Fruit fly (Drosophila melanogaster) whole organism, embryonic: Measurements from ENCODE around the gene Or82a.
A peak's percentile ranks its signal among the peaks of the same experiment; 100 is the strongest.

Experiments
- Antp ChIP-seq: fragments of 200-800 bp; sonication (Bioruptor generic); optimal IDR thresholded peaks from 3 replicates; lab custom pipeline; 2016; ENCODE audit warnings: missing biosample characterization, missing genetic modification characterization
- Bdp1 ChIP-seq: fragments of 200-800 bp; sonication (Bioruptor generic); optimal IDR thresholded peaks from 3 replicates; lab custom pipeline; 2016; ENCODE audit warnings: missing biosample characterization, missing genetic modification characterization
- Bgb ChIP-seq: fragments of 200-800 bp; sonication (Bioruptor generic); IDR thresholded peaks from 2 replicates; pipeline ENCODE4 v1.3.6; 2022; ENCODE audit warnings: missing biosample characterization, missing genetic modification characterization; ENCODE audit not compliant: partially characterized antibody
- CG1024 ChIP-seq: fragments of 200-800 bp; sonication (Bioruptor generic); IDR thresholded peaks from 2 replicates; pipeline ENCODE4 v1.3.6; 2022; ENCODE audit warnings: missing biosample characterization, missing genetic modification characterization
- CG10654 ChIP-seq: fragments of 200-800 bp; sonication (Bioruptor generic); optimal IDR thresholded peaks from 2 replicates; lab custom pipeline; 2016; ENCODE audit warnings: missing biosample characterization, missing genetic modification characterization
- CG11504 ChIP-seq: fragments of 200-800 bp; sonication (Bioruptor generic); optimal IDR thresholded peaks from 3 replicates; lab custom pipeline; 2019; ENCODE audit warnings: missing biosample characterization, mild to moderate bottlenecking, missing genetic modification characterization, moderate library complexity
- CG12104 ChIP-seq: fragments of 200-800 bp; sonication (Bioruptor generic); optimal IDR thresholded peaks from 3 replicates; lab custom pipeline; 2016; ENCODE audit warnings: missing biosample characterization, missing genetic modification characterization
- CG12659 ChIP-seq: fragments of 200-800 bp; sonication (Bioruptor generic); optimal IDR thresholded peaks from 3 replicates; lab custom pipeline; 2017; ENCODE audit warnings: mild to moderate bottlenecking, missing biosample characterization, missing genetic modification reagents, missing genetic modification characterization
- CG1647 ChIP-seq: fragments of 200-800 bp; sonication (Bioruptor generic); optimal IDR thresholded peaks from 3 replicates; lab custom pipeline; 2016; ENCODE audit warnings: missing biosample characterization, missing genetic modification characterization
- CG17359 ChIP-seq: fragments of 200-800 bp; sonication (Bioruptor generic); optimal IDR thresholded peaks from 3 replicates; lab custom pipeline; 2018; ENCODE audit warnings: missing biosample characterization, mild to moderate bottlenecking, missing genetic modification characterization, moderate library complexity
- CG1832 ChIP-seq: fragments of 200-800 bp; sonication (Bioruptor generic); optimal IDR thresholded peaks from 2 replicates; lab custom pipeline; 2017; ENCODE audit warnings: missing biosample characterization, mild to moderate bottlenecking, missing genetic modification characterization, inconsistent platforms
- CG2678 ChIP-seq: fragments of 200-800 bp; sonication (Bioruptor generic); optimal IDR thresholded peaks from 3 replicates; lab custom pipeline; 2019; ENCODE audit warnings: missing biosample characterization, mild to moderate bottlenecking, missing genetic modification characterization, moderate library complexity
- CG9727 ChIP-seq: fragments of 200-800 bp; sonication (Bioruptor generic); optimal IDR thresholded peaks from 3 replicates; lab custom pipeline; 2017; ENCODE audit warnings: missing biosample characterization, mild to moderate bottlenecking, missing genetic modification characterization
- CG9817 ChIP-seq: fragments of 200-800 bp; sonication (Bioruptor generic); optimal IDR thresholded peaks from 2 replicates; lab custom pipeline; 2018; ENCODE audit warnings: missing biosample characterization, mild to moderate bottlenecking, missing genetic modification characterization, moderate library complexity
- Dbx ChIP-seq: fragments of 200-800 bp; sonication (Bioruptor generic); IDR thresholded peaks from 3 replicates; pipeline ENCODE4 v1.3.6; 2022; ENCODE audit warnings: missing biosample characterization, missing genetic modification characterization
- E2f1 ChIP-seq: fragments of 200-800 bp; sonication (Bioruptor generic); IDR thresholded peaks from 2 replicates; pipeline ENCODE4 v1.3.6; 2022; ENCODE audit warnings: missing biosample characterization, missing genetic modification characterization
- GATAe ChIP-seq: fragments of 200-800 bp; sonication (Bioruptor generic); conservative IDR thresholded peaks from 2 replicates; pipeline ENCODE4 v1.3.6; 2022; ENCODE audit warnings: missing biosample characterization, missing genetic modification characterization
- Jarid2 ChIP-seq: fragments of 200-800 bp; sonication (Bioruptor generic); optimal IDR thresholded peaks from 3 replicates; lab custom pipeline; 2017; ENCODE audit warnings: mild to moderate bottlenecking, missing biosample characterization, missing genetic modification reagents, missing genetic modification characterization
- Lpt ChIP-seq: fragments of >200 bp; optimal IDR thresholded peaks from 2 replicates; lab custom pipeline; 2018; ENCODE audit warnings: missing biosample characterization, missing genetic modification characterization
- MESR4 ChIP-seq: fragments of 200-800 bp; sonication (Bioruptor generic); optimal IDR thresholded peaks from 2 replicates; lab custom pipeline; 2018; ENCODE audit warnings: missing biosample characterization, mild to moderate bottlenecking, missing genetic modification characterization, moderate library complexity
- Oaz ChIP-seq: fragments of 200-800 bp; sonication (Bioruptor generic); IDR thresholded peaks from 2 replicates; pipeline ENCODE4 v1.3.6; 2022; ENCODE audit warnings: missing biosample characterization, missing genetic modification characterization
- Ptx1 ChIP-seq: fragments of 200-800 bp; sonication (Bioruptor generic); IDR thresholded peaks from 2 replicates; pipeline ENCODE4 v1.3.6; 2022; ENCODE audit warnings: missing biosample characterization, missing genetic modification characterization
- Sox102F ChIP-seq: fragments of 200-800 bp; sonication (Bioruptor generic); optimal IDR thresholded peaks from 2 replicates; lab custom pipeline; 2018; ENCODE audit warnings: missing biosample characterization, mild to moderate bottlenecking, missing genetic modification characterization, moderate library complexity
- Stat92E ChIP-seq, 3 experiments: fragments of >200 bp in 2 of 3; fragments of 200-800 bp in 1 of 3; sonication (Bioruptor generic) in 1 of 3; optimal IDR thresholded peaks; 2 replicates each; lab custom pipeline; 2017 to 2019; ENCODE audit warnings: missing biosample characterization in 3 of 3, missing genetic modification characterization in 3 of 3, mild to moderate bottlenecking in 1 of 3, moderate library complexity in 1 of 3
- YL-1 ChIP-seq: fragments of 200-800 bp; sonication (Bioruptor generic); optimal IDR thresholded peaks from 3 replicates; lab custom pipeline; 2017; ENCODE audit warnings: missing biosample characterization, mild to moderate bottlenecking, missing genetic modification characterization
- cato ChIP-seq: fragments of 200-800 bp; sonication (Bioruptor generic); optimal IDR thresholded peaks from 2 replicates; lab custom pipeline; 2016; ENCODE audit warnings: missing biosample characterization, missing genetic modification characterization, borderline replicate concordance
- ci ChIP-seq: fragments of 200-800 bp; sonication (Bioruptor generic); IDR thresholded peaks from 3 replicates; pipeline ENCODE4 v1.3.6; 2022; ENCODE audit warnings: missing biosample characterization, missing genetic modification characterization
- crp ChIP-seq, 2 experiments: fragments of 200-800 bp; sonication (Bioruptor generic); optimal IDR thresholded peaks; 2 replicates in 1 of 2; 3 replicates in 1 of 2; lab custom pipeline; 2017; ENCODE audit warnings: missing biosample characterization in 2 of 2, missing genetic modification characterization in 2 of 2, mild to moderate bottlenecking in 1 of 2, moderate library complexity in 1 of 2
- emc ChIP-seq: fragments of 200-800 bp; sonication (Bioruptor generic); optimal IDR thresholded peaks from 2 replicates; lab custom pipeline; 2016; ENCODE audit warnings: missing biosample characterization, missing genetic modification characterization
- gce ChIP-seq: fragments of 200-800 bp; sonication (Bioruptor generic); IDR thresholded peaks from 3 replicates; pipeline ENCODE4 v1.3.6; 2022; ENCODE audit warnings: missing biosample characterization, missing genetic modification characterization
- ham ChIP-seq: fragments of 200-800 bp; sonication (Bioruptor generic); IDR thresholded peaks from 2 replicates; pipeline ENCODE4 v1.3.6; 2022; ENCODE audit warnings: missing biosample characterization, missing genetic modification characterization
- hkb ChIP-seq, 2 experiments: fragments of 200-800 bp in 1 of 2; fragments of >200 bp in 1 of 2; sonication (Bioruptor generic) in 1 of 2; IDR thresholded peaks in 1 of 2; optimal IDR thresholded peaks in 1 of 2; 2 replicates each; pipeline versions ENCODE4 v1.3.6 to Lab custom; 2017 to 2022; ENCODE audit warnings: missing biosample characterization in 1 of 2, missing genetic modification characterization in 1 of 2
- jing ChIP-seq: fragments of 200-800 bp; sonication (Bioruptor generic); optimal IDR thresholded peaks from 2 replicates; lab custom pipeline; 2018; ENCODE audit warnings: missing biosample characterization, mild to moderate bottlenecking, missing genetic modification characterization
- kay ChIP-seq: fragments of 200-800 bp; sonication (Bioruptor generic); optimal IDR thresholded peaks from 2 replicates; lab custom pipeline; 2016; ENCODE audit warnings: missing biosample characterization, missing genetic modification characterization
- mam ChIP-seq: fragments of 200-800 bp; sonication (Bioruptor generic); optimal IDR thresholded peaks from 3 replicates; lab custom pipeline; 2016; ENCODE audit warnings: missing biosample characterization, missing genetic modification characterization
- mld ChIP-seq: fragments of 200-800 bp; sonication (Bioruptor generic); IDR thresholded peaks from 3 replicates; pipeline ENCODE4 v1.3.6; 2022; ENCODE audit warnings: missing biosample characterization, missing genetic modification characterization; ENCODE audit not compliant: partially characterized antibody
- nerfin-1 ChIP-seq: fragments of 200-800 bp; sonication (Bioruptor generic); optimal IDR thresholded peaks from 3 replicates; lab custom pipeline; 2019; ENCODE audit warnings: missing biosample characterization, mild to moderate bottlenecking, missing genetic modification characterization, moderate library complexity
- pita ChIP-seq: fragments of 200-800 bp; sonication (Bioruptor generic); optimal IDR thresholded peaks from 2 replicates; lab custom pipeline; 2017; ENCODE audit warnings: missing biosample characterization, mild to moderate bottlenecking, missing genetic modification characterization
- prd ChIP-seq, 3 experiments: fragments of >200 bp in 2 of 3; fragments of 200-800 bp in 1 of 3; sonication (Bioruptor generic) in 1 of 3; optimal IDR thresholded peaks in 2 of 3; IDR thresholded peaks in 1 of 3; 2 replicates in 2 of 3; 3 replicates in 1 of 3; pipeline versions ENCODE4 v1.3.6 to Lab custom; 2017 to 2022; ENCODE audit warnings: missing biosample characterization in 1 of 3, missing genetic modification characterization in 1 of 3
- ranshi ChIP-seq: fragments of 200-800 bp; sonication (Bioruptor generic); IDR thresholded peaks from 2 replicates; pipeline ENCODE4 v1.3.6; 2022; ENCODE audit warnings: missing biosample characterization, missing genetic modification characterization
- row ChIP-seq: fragments of 200-800 bp; sonication (Bioruptor generic); IDR thresholded peaks from 3 replicates; pipeline ENCODE4 v1.3.6; 2022; ENCODE audit warnings: missing biosample characterization, missing genetic modification characterization
- sens ChIP-seq: fragments of 200-800 bp; sonication (Bioruptor generic); peaks from one replicate; lab custom pipeline; 2016; ENCODE audit warnings: missing biosample characterization, missing genetic modification characterization
- sima ChIP-seq: fragments of 200-800 bp; sonication (Bioruptor generic); optimal IDR thresholded peaks from 2 replicates; lab custom pipeline; 2016; ENCODE audit warnings: missing biosample characterization, missing genetic modification characterization
- usp ChIP-seq: fragments of >200 bp; optimal IDR thresholded peaks from 2 replicates; lab custom pipeline; 2017; ENCODE audit warnings: missing biosample characterization, missing genetic modification characterization
- z ChIP-seq: fragments of 200-800 bp; sonication (Bioruptor generic); IDR thresholded peaks from 3 replicates; pipeline ENCODE4 v1.3.6; 2022; ENCODE audit warnings: missing biosample characterization, missing genetic modification characterization
- zf30C ChIP-seq: fragments of 200-800 bp; sonication (Bioruptor generic); optimal IDR thresholded peaks from 3 replicates; lab custom pipeline; 2018; ENCODE audit warnings: missing biosample characterization, mild to moderate bottlenecking, missing genetic modification characterization
- zfh2 ChIP-seq: fragments of 200-800 bp; sonication (Bioruptor generic); optimal IDR thresholded peaks from 2 replicates; lab custom pipeline; 2016; ENCODE audit warnings: missing biosample characterization, missing genetic modification characterization

Or82a gene

dm6 chr3R:4215264-4215993 is 41.3 kb upstream of the Or82a start, which contains the start of gene CG14636 (continued):
- TF ChIP-seq CG12104 (GFP tag; lab: Kevin White, UChicago) = peak; percentile 22
- TF ChIP-seq CG1832 = no peak
- TF ChIP-seq CG12659 (GFP tag; lab: Kevin White, UChicago) = peak; percentile 76
- TF ChIP-seq cato = no peak
- TF ChIP-seq CG10654 (GFP tag; lab: Kevin White, UChicago) = peak; percentile 50
- TF ChIP-seq CG9727 (GFP tag; lab: Kevin White, UChicago) = peak; percentile 39
- peak; percentile 81 for TF ChIP-seq Oaz (GFP tag; lab: Robert Waterston, UW)
- TF ChIP-seq zf30C (GFP tag; lab: Kevin White, UChicago) = no peak
- peak; percentile 77 for TF ChIP-seq sens (GFP tag; lab: Kevin White, UChicago)
- TF ChIP-seq Bgb (GFP tag; lab: Robert Waterston, UW) = peak; percentile 58; the same call in 1 of the 2 replicates
- peak; percentile 83 for TF ChIP-seq CG11504 (tag; lab: Kevin White, UChicago)
- peak; percentile 64 for TF ChIP-seq CG9817
- peak; percentile 30 for TF ChIP-seq Jarid2 (GFP tag; lab: Kevin White, UChicago)
- TF ChIP-seq usp (GFP tag; lab: Kevin White, UChicago) = no peak
- TF ChIP-seq pita (GFP tag; lab: Kevin White, UChicago) = no peak
- peak; percentile 48; the same call in 1 of the 2 replicates for TF ChIP-seq GATAe (GFP tag; lab: Robert Waterston, UW)
- peak; percentile 27; the same call in 1 of the 2 replicates for TF ChIP-seq ham (GFP tag; lab: Robert Waterston, UW)
- TF ChIP-seq gce (GFP tag; lab: Robert Waterston, UW) = peak; percentile 13; the same call in 1 of the 3 replicates
- TF ChIP-seq Ptx1 (GFP tag; lab: Robert Waterston, UW) = peak; percentile 89
- TF ChIP-seq mld (GFP tag; lab: Robert Waterston, UW) = no peak
- TF ChIP-seq emc = peak; percentile 9
- TF ChIP-seq Bdp1 (GFP tag; lab: Kevin White, UChicago) = peak; percentile 36
- peak; percentile 65 for TF ChIP-seq CG17359
- TF ChIP-seq zfh2 (GFP tag; lab: Kevin White, UChicago) = peak; percentile 72
- TF ChIP-seq z = 0 out of 3 replicates have a peak, but pooled peaks have one; percentile 45
- no peak for TF ChIP-seq crp (GFP tag; optimal IDR thresholded peaks at IDR 0.05; lab: Kevin White, UChicago)
- peak; percentile 48; the same call in 1 of the 2 replicates for TF ChIP-seq ranshi (GFP tag; lab: Robert Waterston, UW)
- TF ChIP-seq ci = peak; percentile 50; the same call in 1 of the 3 replicates
- peak; percentile 73 for TF ChIP-seq mam (GFP tag; lab: Kevin White, UChicago)
- TF ChIP-seq CG1024 = no peak
- TF ChIP-seq YL-1 (GFP tag; lab: Kevin White, UChicago) = no peak
- no peak for TF ChIP-seq prd (optimal IDR thresholded peaks at IDR 0.05; lab: Kevin White, UChicago)
- TF ChIP-seq prd (GFP tag; IDR thresholded peaks at IDR 0.05; lab: Robert Waterston, UW) = peak; percentile 79
- peak; percentile 66 for TF ChIP-seq Sox102F (GFP tag; lab: Kevin White, UChicago)
- peak; percentile 80 for TF ChIP-seq Antp (GFP tag; lab: Kevin White, UChicago)
- no peak for TF ChIP-seq sima (GFP tag; lab: Kevin White, UChicago)
- TF ChIP-seq kay = no peak
- TF ChIP-seq row = peak; percentile 90
- TF ChIP-seq CG1647 = peak; percentile 33
- TF ChIP-seq jing (GFP tag; lab: Kevin White, UChicago) = peak; percentile 58
- TF ChIP-seq MESR4 (GFP tag; lab: Kevin White, UChicago) = no peak
- TF ChIP-seq E2f1 (GFP tag; lab: Robert Waterston, UW) = peak; percentile 74
- TF ChIP-seq Lpt (GFP tag; lab: Kevin White, UChicago) = no peak
- peak; percentile 21 for TF ChIP-seq nerfin-1 (tag; lab: Kevin White, UChicago)
- TF ChIP-seq Dbx (GFP tag; lab: Robert Waterston, UW) = peak; percentile 60; the same call in 1 of the 3 replicates
- no peak for TF ChIP-seq Stat92E (GFP tag; optimal IDR thresholded peaks at IDR 0.05; lab: Kevin White, UChicago)
- TF ChIP-seq hkb (optimal IDR thresholded peaks at IDR 0.05; lab: Kevin White, UChicago) = no peak
- TF ChIP-seq hkb (GFP tag; IDR thresholded peaks at IDR 0.05; lab: Robert Waterston, UW) = peak; percentile 83
- peak; percentile 78 for TF ChIP-seq CG2678 (tag; lab: Kevin White, UChicago)
